Fruit fly (Drosophila melanogaster) S2 (cell line): ENCODE results near the gene synr.

Experiments
- CG8478 ChIP-seq: fragments of >200 bp; optimal IDR thresholded peaks from 2 replicates; lab custom pipeline; 2018
- CTCF ChIP-seq, 2 experiments: fragments of >200 bp; optimal IDR thresholded peaks; 2 replicates each; lab custom pipeline; 2018

DNA sequence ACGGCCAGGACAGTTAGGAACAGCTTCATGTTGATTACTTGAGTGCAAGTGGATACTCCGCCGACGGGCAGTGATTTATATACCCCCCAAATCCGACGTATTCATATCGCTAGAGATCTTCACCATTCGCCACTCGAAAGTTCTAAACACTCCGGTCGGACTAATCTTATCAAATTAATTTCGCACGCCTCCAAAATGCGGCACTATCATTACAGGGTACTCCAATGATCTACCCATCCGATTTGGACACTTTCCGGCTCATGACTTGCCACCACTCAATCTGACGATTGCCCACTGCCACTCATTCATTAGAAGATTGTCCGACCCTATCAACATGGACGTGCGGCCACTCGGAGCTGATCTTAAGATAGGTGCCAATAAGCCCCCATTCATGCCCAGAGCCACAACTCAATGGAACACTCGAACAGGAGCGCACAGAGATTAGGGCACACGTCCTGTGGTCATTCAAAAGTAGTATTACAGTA is 10.6 kb downstream of the synr start, which contains the start of gene Jon25Bii:
- TF ChIP-seq CTCF (optimal IDR thresholded peaks at IDR 0.05; lab: Kevin White, UChicago) (no peak), CG8478 (no peak)
